Worm (Caenorhabditis elegans): ENCODE measurements around the gene M04B2.6.

ce11 chrIV:11503654-11504053 lies 6.9 kb downstream of the M04B2.6 start:
- TF ChIP-seq W03F9.2 (tag; optimal IDR thresholded peaks at IDR 0.05) (no peak), dao-5 (tag; optimal IDR thresholded peaks at IDR 0.05) (no peak)
